Worm (Caenorhabditis elegans) whole organism, L2 larva: ENCODE results near the gene R144.10.

Experiments used
- blmp-1 ChIP-seq: sonication (generic microtip); optimal IDR thresholded peaks from 2 replicates; lab custom pipeline; 2017; ENCODE audit warnings: missing genetic modification characterization, mild to moderate bottlenecking, missing compliant biosample characterization, antibody characterized with exemption, moderate library complexity; ENCODE audit not compliant: insufficient read depth
- lin-13 ChIP-seq: fragments of 150-350 bp; optimal IDR thresholded peaks from 2 replicates; lab custom pipeline; 2014; ENCODE audit warnings: missing biosample characterization, missing genetic modification reagents, missing genetic modification characterization
- lin-39 ChIP-seq: fragments of 150-350 bp; optimal IDR thresholded peaks from 2 replicates; lab custom pipeline; 2014; ENCODE audit warnings: missing biosample characterization, missing genetic modification reagents, missing genetic modification characterization
- nhr-237 ChIP-seq: fragments of 150-350 bp; optimal IDR thresholded peaks from 2 replicates; lab custom pipeline; 2014; ENCODE audit warnings: missing biosample characterization, missing genetic modification characterization
- nhr-77 ChIP-seq: fragments of 150-350 bp; optimal IDR thresholded peaks from 2 replicates; lab custom pipeline; 2014; ENCODE audit warnings: missing biosample characterization, missing genetic modification characterization
- sem-4 ChIP-seq: fragments of 150-350 bp; optimal IDR thresholded peaks from 2 replicates; lab custom pipeline; 2014; ENCODE audit warnings: missing biosample characterization, missing genetic modification reagents, missing genetic modification characterization

- no peak for TF ChIP-seq blmp-1 (tag; lab: Kevin White, UChicago)
- no peak for TF ChIP-seq lin-39 (tag; lab: Kevin White, UChicago)
- no peak for TF ChIP-seq sem-4 (tag; lab: Kevin White, UChicago)
- TF ChIP-seq lin-13 (GFP tag; lab: Kevin White, UChicago) = no peak
- no peak for TF ChIP-seq nhr-77 (tag; lab: Kevin White, UChicago)
- TF ChIP-seq nhr-237 = no peak
Measured at ce11 chrIII:5026366-5026765, 24.2 kb upstream of the R144.10 start.
